Worm (Caenorhabditis elegans) whole organism, L1 larva: ENCODE results near the gene Y51H4A.941.
"Not testable (repeated sequence)": the region's sequence is repeated elsewhere in the genome, so short reads cannot be mapped to it uniquely, and the experiment has no call there.

Experiments
- ama-1 ChIP-seq: fragments of 150-350 bp; optimal IDR thresholded peaks from 2 replicates; lab custom pipeline; 2014
- ceh-8 ChIP-seq: fragments of 200-800 bp; sonication (Bioruptor generic); optimal IDR thresholded peaks from 2 replicates; lab custom pipeline; 2018; ENCODE audit warnings: mild to moderate bottlenecking, missing genetic modification characterization, moderate library complexity, missing compliant biosample characterization
- efl-3 ChIP-seq: fragments of 200-800 bp; sonication (Bioruptor generic); optimal IDR thresholded peaks from 2 replicates; lab custom pipeline; 2018; ENCODE audit warnings: mild to moderate bottlenecking, missing genetic modification characterization, missing compliant biosample characterization
- fkh-8 ChIP-seq: sonication (generic microtip); optimal IDR thresholded peaks from 2 replicates; lab custom pipeline; 2016; ENCODE audit warnings: mild to moderate bottlenecking, missing genetic modification characterization, missing compliant biosample characterization
- lin-13 ChIP-seq: fragments of 150-350 bp; optimal IDR thresholded peaks from 2 replicates; lab custom pipeline; 2014; ENCODE audit warnings: missing biosample characterization, missing genetic modification reagents, missing genetic modification characterization
- lin-14 ChIP-seq: fragments of 200-800 bp; sonication (Bioruptor generic); optimal IDR thresholded peaks from 2 replicates; lab custom pipeline; 2018; ENCODE audit warnings: mild to moderate bottlenecking, missing genetic modification characterization, moderate library complexity, missing compliant biosample characterization
- lin-15B ChIP-seq: fragments of 150-350 bp; sonication (generic microtip); optimal IDR thresholded peaks from 3 replicates; lab custom pipeline; 2014; ENCODE audit warnings: missing biosample characterization, missing genetic modification characterization
- lsy-2 ChIP-seq, 2 experiments: fragments of 150-350 bp; optimal IDR thresholded peaks; 2 replicates each; lab custom pipeline; 2014; ENCODE audit warnings: missing biosample characterization in 2 of 2, missing genetic modification characterization in 2 of 2
- mep-1 ChIP-seq: fragments of 150-350 bp; optimal IDR thresholded peaks from 2 replicates; lab custom pipeline; 2014; ENCODE audit warnings: missing biosample characterization, missing genetic modification characterization
- nhr-20 ChIP-seq: sonication (generic microtip); optimal IDR thresholded peaks from 2 replicates; lab custom pipeline; 2016; ENCODE audit warnings: mild to moderate bottlenecking, missing genetic modification characterization, missing compliant biosample characterization
- nhr-84 ChIP-seq: sonication (generic microtip); optimal IDR thresholded peaks from 2 replicates; lab custom pipeline; 2017; ENCODE audit warnings: missing biosample characterization, missing genetic modification characterization
- nhr-90 ChIP-seq: sonication (generic microtip); optimal IDR thresholded peaks from 2 replicates; lab custom pipeline; 2016; ENCODE audit warnings: mild to moderate bottlenecking, missing genetic modification characterization, missing compliant biosample characterization; ENCODE audit not compliant: poor library complexity
- pqm-1 ChIP-seq: sonication (generic microtip); optimal IDR thresholded peaks from 3 replicates; lab custom pipeline; 2017; ENCODE audit warnings: missing biosample characterization, missing genetic modification characterization
- skn-1 ChIP-seq: fragments of 150-350 bp; optimal IDR thresholded peaks from 2 replicates; lab custom pipeline; 2014; ENCODE audit warnings: missing biosample characterization, missing genetic modification characterization
- unc-98 ChIP-seq: fragments of 200-800 bp; sonication (Bioruptor generic); IDR thresholded peaks from 2 replicates; pipeline ENCODE4 v1.3.6; 2022; ENCODE audit warnings: missing genetic modification characterization, missing compliant biosample characterization
- zip-4 ChIP-seq: fragments of 200-800 bp; sonication (Bioruptor generic); optimal IDR thresholded peaks from 2 replicates; lab custom pipeline; 2018; ENCODE audit warnings: mild to moderate bottlenecking, missing genetic modification characterization, moderate library complexity, missing compliant biosample characterization

Gene Y51H4A.941

ce11 chrIV:16655783-16656182, 38.7 kb downstream of the Y51H4A.941 start, which contains the start of gene set-26:
Gene set-26, minus strand, starts transcription at chrIV:16655883.
- TF ChIP-seq lin-13 (GFP tag; lab: Kevin White, UChicago); ceh-8 (GFP tag; lab: Kevin White, UChicago); pqm-1 (tag; lab: Kevin White, UChicago): not testable (repeated sequence)

ce11 chrIV:16646192-16646544, 48.3 kb downstream of the Y51H4A.941 start, which contains the start of gene Y51H4A.13:
Gene Y51H4A.13, minus strand, starts transcription at chrIV:16646373.
- not testable (repeated sequence) for TF ChIP-seq unc-98 (GFP tag; lab: Robert Waterston, UW); mep-1; nhr-84

DNA sequence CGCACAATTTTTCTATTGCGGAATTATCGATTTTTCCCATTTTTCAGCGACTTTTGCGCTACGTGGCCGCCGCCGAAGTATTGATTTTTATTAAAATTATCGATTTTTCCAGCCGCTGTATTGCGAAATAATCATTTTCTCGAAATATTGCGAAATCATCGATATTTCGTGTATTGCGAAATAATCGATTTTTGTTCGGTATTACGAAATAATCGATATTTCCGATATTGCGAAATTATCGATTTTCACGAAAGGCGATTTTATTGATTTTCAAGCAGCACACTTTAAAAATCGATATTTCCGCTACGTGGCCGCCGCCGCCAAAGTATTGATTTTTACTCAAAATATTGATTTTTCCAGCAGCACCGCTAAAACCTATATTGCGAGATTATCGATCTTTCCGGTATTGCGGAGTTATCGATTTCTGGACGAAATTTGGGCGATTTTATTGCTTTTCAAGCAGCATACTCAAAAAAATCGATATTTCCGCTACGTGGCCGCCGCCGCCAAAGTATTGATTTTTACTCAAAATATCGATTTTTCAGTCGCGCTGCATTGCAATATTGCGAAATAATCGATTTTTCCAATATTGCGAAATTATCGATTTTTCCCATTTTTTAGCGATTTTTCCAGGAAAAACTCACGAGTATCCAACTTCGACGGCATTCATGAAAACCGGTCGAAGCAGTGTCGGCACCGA, 48.8 kb downstream of the Y51H4A.941 start:
- no peak for TF ChIP-seq ama-1
- TF ChIP-seq zip-4 (GFP tag; lab: Kevin White, UChicago) = peak; percentile 60
- no peak for TF ChIP-seq efl-3 (GFP tag; lab: Kevin White, UChicago)

DNA sequence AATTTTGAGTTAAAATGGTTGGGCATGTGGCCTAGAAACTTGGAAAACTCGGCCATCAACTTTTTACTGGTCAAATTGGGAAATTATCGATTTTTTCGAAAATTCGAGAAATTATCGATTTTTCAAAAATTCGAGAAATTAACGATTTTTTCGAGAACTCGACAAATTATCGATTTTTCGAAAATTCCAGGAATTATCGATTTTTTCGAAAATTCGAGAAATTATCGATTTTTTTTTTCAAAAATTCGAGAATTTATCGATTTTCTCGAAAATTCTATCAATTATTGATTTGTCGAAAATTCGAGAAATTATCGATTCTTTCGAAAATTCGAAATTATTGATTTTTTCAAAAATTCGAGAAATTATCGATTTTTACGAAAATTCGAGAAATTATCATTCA, 50.7 kb downstream of the Y51H4A.941 start:
- TF ChIP-seq fkh-8 (tag; lab: Kevin White, UChicago) (no peak), skn-1 (tag; lab: Kevin White, UChicago) (no peak), lsy-2 (tag; optimal IDR thresholded peaks at IDR 0.05; lab: Kevin White, UChicago) (no peak), nhr-90 (tag; lab: Kevin White, UChicago) (no peak), lin-15B (tag; lab: Kevin White, UChicago) (no peak), nhr-20 (no peak), lin-14 (no peak)
